Worm (Caenorhabditis elegans) whole organism, late embryonic: Measurements from ENCODE around the gene Y62E10A.3.

ENCODE experiments used
- che-1 ChIP-seq: sonication (generic microtip); optimal IDR thresholded peaks from 2 replicates; lab custom pipeline; 2016; ENCODE audit warnings: mild to moderate bottlenecking, missing genetic modification characterization, missing compliant biosample characterization
- elt-2 ChIP-seq: sonication (generic microtip); optimal IDR thresholded peaks from 2 replicates; lab custom pipeline; 2016; ENCODE audit warnings: missing genetic modification reagents, missing genetic modification characterization, missing compliant biosample characterization
- elt-4 ChIP-seq: sonication (generic microtip); optimal IDR thresholded peaks from 2 replicates; lab custom pipeline; 2016; ENCODE audit warnings: missing genetic modification characterization, missing compliant biosample characterization
- fkh-10 ChIP-seq: fragments of 150-350 bp; optimal IDR thresholded peaks from 2 replicates; lab custom pipeline; 2014; ENCODE audit warnings: missing biosample characterization, missing genetic modification reagents, missing genetic modification characterization
- hlh-30 ChIP-seq: sonication (generic microtip); optimal IDR thresholded peaks from 2 replicates; lab custom pipeline; 2017; ENCODE audit warnings: antibody characterized with exemption, missing genetic modification characterization, missing compliant biosample characterization; ENCODE audit not compliant: insufficient read depth
- hlh-6 ChIP-seq: sonication (generic microtip); optimal IDR thresholded peaks from 2 replicates; lab custom pipeline; 2016; ENCODE audit warnings: missing genotype, missing genetic modification characterization, missing compliant biosample characterization
- nhr-11 ChIP-seq: fragments of 150-350 bp; optimal IDR thresholded peaks from 2 replicates; lab custom pipeline; 2014; ENCODE audit warnings: missing biosample characterization, missing genetic modification characterization
- pat-9 ChIP-seq: fragments of 200-800 bp; sonication (Bioruptor generic); optimal IDR thresholded peaks from 2 replicates; lab custom pipeline; 2018; ENCODE audit warnings: mild to moderate bottlenecking, missing genetic modification characterization, moderate library complexity, missing compliant biosample characterization
- pqm-1 ChIP-seq: sonication (generic microtip); optimal IDR thresholded peaks from 2 replicates; lab custom pipeline; 2016; ENCODE audit warnings: missing genetic modification characterization, missing compliant biosample characterization
- sdc-2 ChIP-seq: sonication (generic microtip); optimal IDR thresholded peaks from 2 replicates; lab custom pipeline; 2016; ENCODE audit warnings: missing genotype, missing genetic modification characterization, missing compliant biosample characterization
- tbx-7 ChIP-seq: sonication (generic microtip); optimal IDR thresholded peaks from 2 replicates; lab custom pipeline; 2016; ENCODE audit warnings: missing genotype, missing genetic modification characterization, missing compliant biosample characterization

- TF ChIP-seq tbx-7 (tag; lab: Kevin White, UChicago) (no peak), elt-2 (tag; lab: Kevin White, UChicago) (no peak), fkh-10 (GFP tag; lab: Kevin White, UChicago) (no peak), pqm-1 (tag; lab: Kevin White, UChicago) (no peak), pat-9 (tag; lab: Kevin White, UChicago) (no peak), sdc-2 (tag; lab: Kevin White, UChicago) (no peak), che-1 (tag; lab: Kevin White, UChicago) (no peak), nhr-11 (tag; lab: Kevin White, UChicago) (no peak), hlh-6 (tag; lab: Kevin White, UChicago) (no peak), hlh-30 (no peak), elt-4 (tag; lab: Kevin White, UChicago) (no peak)
Measured at ce11 chrIV:13342555-13342954, 17.5 kb downstream of the Y62E10A.3 start, which contains the start of gene W02A2.5.
